Worm (Caenorhabditis elegans): ENCODE results near the gene str-135.

The str-135 gene

ce11 chrV:8280770-8281169 is at the start of gene str-135:
TSS of gene str-135 (minus strand) at chrV:8280870.
- no peak for TF ChIP-seq bed-1 (GFP tag; IDR thresholded peaks at IDR 0.05)
- no peak for TF ChIP-seq bed-2 (GFP tag; IDR thresholded peaks at IDR 0.05)
- no peak for TF ChIP-seq let-526 (GFP tag; IDR thresholded peaks at IDR 0.05)
- TF ChIP-seq pha-4 (tag; optimal IDR thresholded peaks at IDR 0.05), result no peak
- no peak for TF ChIP-seq Y56A3A.18 (GFP tag; IDR thresholded peaks at IDR 0.05)
- TF ChIP-seq sdz-38 (tag; optimal IDR thresholded peaks at IDR 0.05), result no peak
- TF ChIP-seq K11D2.4 (GFP tag; IDR thresholded peaks at IDR 0.05), result no peak
- no peak for TF ChIP-seq F33H1.4 (GFP tag; IDR thresholded peaks at IDR 0.05)
- no peak for TF ChIP-seq repo-1 (tag; optimal IDR thresholded peaks at IDR 0.05)
- no peak for TF ChIP-seq him-1 (tag; optimal IDR thresholded peaks at IDR 0.05)
- TF ChIP-seq lin-40 (tag; optimal IDR thresholded peaks at IDR 0.05), result no peak
- TF ChIP-seq lin-26 (GFP tag; IDR thresholded peaks at IDR 0.05), result no peak
- no peak for TF ChIP-seq xnd-1 (tag; optimal IDR thresholded peaks at IDR 0.05)
- no peak for TF ChIP-seq F57A8.1 (GFP tag; optimal IDR thresholded peaks at IDR 0.05)
- no peak for TF ChIP-seq atf-7 (tag; optimal IDR thresholded peaks at IDR 0.05)

ce11 chrV:8329390-8329789 is 48.7 kb upstream of the str-135 start:
- TF ChIP-seq F37B4.10 (GFP tag; IDR thresholded peaks at IDR 0.05), result 0 out of 2 replicates have a peak, but pooled peaks have one; percentile 82
- TF ChIP-seq egrh-3 (GFP tag; IDR thresholded peaks at IDR 0.05), result peak; percentile 70
- 0 out of 2 replicates have a peak, but pooled peaks have one; percentile 15 for TF ChIP-seq ceh-100 (GFP tag; IDR thresholded peaks at IDR 0.05)
- peak; percentile 77; the same call in 1 of the 2 replicates for TF ChIP-seq cebp-2 (GFP tag; IDR thresholded peaks at IDR 0.05)
- TF ChIP-seq madf-3 (GFP tag; IDR thresholded peaks at IDR 0.05), result peak; percentile 80; the same call in 1 of the 2 replicates
- TF ChIP-seq let-526 (GFP tag; IDR thresholded peaks at IDR 0.05), result 0 out of 2 replicates have a peak, but pooled peaks have one; percentile 70
- TF ChIP-seq aptf-3 (GFP tag; IDR thresholded peaks at IDR 0.05), result 0 out of 2 replicates have a peak, but pooled peaks have one; percentile 84
- TF ChIP-seq D2030.7 (GFP tag; IDR thresholded peaks at IDR 0.05), result peak; percentile 16; the same call in 1 of the 2 replicates
- TF ChIP-seq F39B2.1 (GFP tag; IDR thresholded peaks at IDR 0.05), result 0 out of 2 replicates have a peak, but pooled peaks have one; percentile 60
- 0 out of 2 replicates have a peak, but pooled peaks have one; percentile 18 for TF ChIP-seq ceh-58 (GFP tag; IDR thresholded peaks at IDR 0.05)
- 0 out of 2 replicates have a peak, but pooled peaks have one; percentile 63 for TF ChIP-seq egl-18 (GFP tag; IDR thresholded peaks at IDR 0.05)
- peak; percentile 85 for TF ChIP-seq ceh-40 (GFP tag; IDR thresholded peaks at IDR 0.05)
- 0 out of 2 replicates have a peak, but pooled peaks have one; percentile 25 for TF ChIP-seq F33H1.4 (GFP tag; IDR thresholded peaks at IDR 0.05)
- peak; percentile 40; the same call in 1 of the 2 replicates for TF ChIP-seq B0019.2 (GFP tag; conservative IDR thresholded peaks at IDR 0.05)
- 0 out of 2 replicates have a peak, but pooled peaks have one; percentile 49 for TF ChIP-seq ztf-28 (GFP tag; IDR thresholded peaks at IDR 0.05)
- 0 out of 2 replicates have a peak, but pooled peaks have one; percentile 28 for TF ChIP-seq hmg-20 (GFP tag; IDR thresholded peaks at IDR 0.05)

ce11 chrV:8327080-8327479 is 46.4 kb upstream of the str-135 start:
- TF ChIP-seq madf-6 (GFP tag; IDR thresholded peaks at IDR 0.05) (peak; percentile 72), hmg-1.2 (GFP tag; IDR thresholded peaks at IDR 0.05) (peak; percentile 60; the same call in 1 of the 2 replicates), ccch-3 (GFP tag; optimal IDR thresholded peaks at IDR 0.05) (no peak), attf-6 (GFP tag; IDR thresholded peaks at IDR 0.05) (no peak), zfh-2 (GFP tag; conservative IDR thresholded peaks at IDR 0.05) (peak; percentile 81), efl-1 (GFP tag; optimal IDR thresholded peaks at IDR 0.05) (peak; percentile 14), let-607 (tag; optimal IDR thresholded peaks at IDR 0.05) (no peak), egrh-3 (GFP tag; IDR thresholded peaks at IDR 0.05) (peak; percentile 79; the same call in 1 of the 2 replicates), madf-8 (GFP tag; conservative IDR thresholded peaks at IDR 0.05) (peak; percentile 35; the same call in 1 of the 2 replicates), ceh-79 (tag; optimal IDR thresholded peaks at IDR 0.05) (no peak), sea-2 (GFP tag; IDR thresholded peaks at IDR 0.05) (no peak), aptf-3 (GFP tag; IDR thresholded peaks at IDR 0.05) (0 out of 2 replicates have a peak, but pooled peaks have one; percentile 53)

Data from whole organism, young adult.